Worm (Caenorhabditis elegans) whole organism, L3 larva: ENCODE data around the gene arx-6.

Experiments
- R02D3.7 ChIP-seq: fragments of 150-350 bp; optimal IDR thresholded peaks from 2 replicates; lab custom pipeline; 2014; ENCODE audit warnings: missing biosample characterization, missing genetic modification characterization
- ZK546.5 ChIP-seq: sonication (generic microtip); optimal IDR thresholded peaks from 2 replicates; lab custom pipeline; 2017; ENCODE audit warnings: missing biosample characterization, missing genetic modification characterization
- ceh-16 ChIP-seq: sonication (generic microtip); optimal IDR thresholded peaks from 2 replicates; lab custom pipeline; 2017; ENCODE audit warnings: missing biosample characterization, missing genetic modification characterization
- ceh-28 ChIP-seq: fragments of 150-350 bp; optimal IDR thresholded peaks from 2 replicates; lab custom pipeline; 2014; ENCODE audit warnings: missing biosample characterization, missing genetic modification reagents, missing genetic modification characterization
- ceh-82 ChIP-seq: fragments of 150-350 bp; optimal IDR thresholded peaks from 2 replicates; lab custom pipeline; 2014; ENCODE audit warnings: missing biosample characterization, missing genetic modification characterization
- ceh-9 ChIP-seq: sonication (generic microtip); optimal IDR thresholded peaks from 2 replicates; lab custom pipeline; 2018; ENCODE audit warnings: missing biosample characterization, missing genetic modification characterization
- egl-5 ChIP-seq: fragments of 150-350 bp; optimal IDR thresholded peaks from 2 replicates; lab custom pipeline; 2017; ENCODE audit warnings: missing biosample characterization, missing genetic modification reagents, missing genetic modification characterization, inconsistent platforms
- elt-1 ChIP-seq: fragments of 150-350 bp; optimal IDR thresholded peaks from 2 replicates; lab custom pipeline; 2014; ENCODE audit warnings: missing biosample characterization, missing genetic modification characterization
- elt-2 ChIP-seq: sonication (generic microtip); optimal IDR thresholded peaks from 2 replicates; lab custom pipeline; 2016; ENCODE audit warnings: missing genetic modification reagents, mild to moderate bottlenecking, missing genetic modification characterization, missing compliant biosample characterization
- elt-3 ChIP-seq, 3 experiments: fragments of 150-350 bp in 1 of 3; sonication (generic microtip) in 2 of 3; optimal IDR thresholded peaks; 2 replicates in 2 of 3; 4 replicates in 1 of 3; lab custom pipeline; 2014 to 2017; ENCODE audit warnings: missing biosample characterization in 3 of 3, missing genetic modification characterization in 3 of 3
- eor-1 ChIP-seq, 2 experiments: fragments of 150-350 bp; optimal IDR thresholded peaks; 2 replicates each; lab custom pipeline; 2014 to 2018; ENCODE audit warnings: missing biosample characterization in 2 of 2, missing genetic modification characterization in 2 of 2
- fkh-10 ChIP-seq: sonication (generic microtip); optimal IDR thresholded peaks from 2 replicates; lab custom pipeline; 2017; ENCODE audit warnings: missing biosample characterization, missing genetic modification reagents, missing genetic modification characterization
- fkh-2 ChIP-seq: fragments of 150-350 bp; optimal IDR thresholded peaks from 2 replicates; lab custom pipeline; 2014; ENCODE audit warnings: missing biosample characterization, missing genetic modification reagents, missing genetic modification characterization
- fos-1 ChIP-seq: fragments of 150-350 bp; optimal IDR thresholded peaks from 2 replicates; lab custom pipeline; 2014; ENCODE audit warnings: missing biosample characterization, missing genetic modification characterization
- jun-1 ChIP-seq: fragments of 150-350 bp; optimal IDR thresholded peaks from 2 replicates; lab custom pipeline; 2014; ENCODE audit warnings: missing biosample characterization, missing genetic modification reagents, missing genetic modification characterization
- lin-15B ChIP-seq: fragments of 150-350 bp; optimal IDR thresholded peaks from 2 replicates; lab custom pipeline; 2014; ENCODE audit warnings: missing biosample characterization, missing genetic modification characterization
- lin-39 ChIP-seq: fragments of 150-350 bp; optimal IDR thresholded peaks from 2 replicates; lab custom pipeline; 2018; ENCODE audit warnings: missing biosample characterization, missing genetic modification reagents, missing genetic modification characterization
- mdl-1 ChIP-seq: fragments of 150-350 bp; optimal IDR thresholded peaks from 2 replicates; lab custom pipeline; 2014; ENCODE audit warnings: missing biosample characterization, missing genetic modification characterization
- mml-1 ChIP-seq: fragments of 150-350 bp; sonication (generic microtip); optimal IDR thresholded peaks from 3 replicates; lab custom pipeline; 2014; ENCODE audit warnings: missing biosample characterization, missing genetic modification characterization
- nfya-1 ChIP-seq: sonication (generic microtip); optimal IDR thresholded peaks from 2 replicates; lab custom pipeline; 2017; ENCODE audit warnings: missing genetic modification characterization, mild to moderate bottlenecking, missing compliant biosample characterization, antibody characterized with exemption, moderate library complexity; ENCODE audit not compliant: insufficient read depth
- nhr-11 ChIP-seq: fragments of 150-350 bp; optimal IDR thresholded peaks from 2 replicates; lab custom pipeline; 2014; ENCODE audit warnings: missing biosample characterization, missing genetic modification characterization
- nhr-12 ChIP-seq: fragments of 150-350 bp; optimal IDR thresholded peaks from 2 replicates; lab custom pipeline; 2014; ENCODE audit warnings: missing biosample characterization, missing genetic modification characterization
- nhr-23 ChIP-seq: fragments of 150-350 bp; optimal IDR thresholded peaks from 2 replicates; lab custom pipeline; 2014; ENCODE audit warnings: missing biosample characterization, missing genetic modification reagents, missing genetic modification characterization
- nhr-28 ChIP-seq: fragments of 150-350 bp; optimal IDR thresholded peaks from 2 replicates; lab custom pipeline; 2014; ENCODE audit warnings: missing biosample characterization, missing genetic modification characterization
- nhr-43 ChIP-seq: sonication (generic microtip); optimal IDR thresholded peaks from 2 replicates; lab custom pipeline; 2016; ENCODE audit warnings: mild to moderate bottlenecking, missing genetic modification characterization, missing compliant biosample characterization; ENCODE audit not compliant: poor library complexity, severe bottlenecking
- nhr-77 ChIP-seq: fragments of 150-350 bp; optimal IDR thresholded peaks from 2 replicates; lab custom pipeline; 2014; ENCODE audit warnings: missing biosample characterization, missing genetic modification characterization
- skn-1 ChIP-seq: fragments of 150-350 bp; optimal IDR thresholded peaks from 2 replicates; lab custom pipeline; 2014; ENCODE audit warnings: missing biosample characterization, missing genetic modification characterization
- snpc-4 ChIP-seq: fragments of 150-350 bp; optimal IDR thresholded peaks from 2 replicates; lab custom pipeline; 2014; ENCODE audit warnings: missing biosample characterization, missing genetic modification characterization
- tbx-2 ChIP-seq: sonication (generic microtip); optimal IDR thresholded peaks from 2 replicates; lab custom pipeline; 2016; ENCODE audit warnings: mild to moderate bottlenecking, missing genetic modification characterization, missing compliant biosample characterization
- unc-39 ChIP-seq: sonication (generic microtip); optimal IDR thresholded peaks from 4 replicates; lab custom pipeline; 2017; ENCODE audit warnings: missing biosample characterization, missing genetic modification characterization
- unc-62 ChIP-seq: fragments of 150-350 bp; sonication (generic microtip); optimal IDR thresholded peaks from 4 replicates; lab custom pipeline; 2014; ENCODE audit warnings: missing biosample characterization, missing genetic modification reagents, missing genetic modification characterization
- ztf-11 ChIP-seq: fragments of 150-350 bp; optimal IDR thresholded peaks from 2 replicates; lab custom pipeline; 2014; ENCODE audit warnings: missing biosample characterization, missing genetic modification characterization

arx-6 gene

ce11 chrIII:4878281-4878680 lies at the start of gene arx-6, which contains the start of gene tost-1:
Gene arx-6, plus strand, starts transcription at chrIII:4878658.
Gene tost-1, minus strand, starts transcription at chrIII:4878311.
- TF ChIP-seq mdl-1 (tag; lab: Kevin White, UChicago) (no peak), elt-2 (peak; percentile 3), elt-1 (tag; lab: Kevin White, UChicago) (no peak), nhr-23 (no peak), R02D3.7 (tag; lab: Kevin White, UChicago) (no peak), nhr-28 (tag; lab: Kevin White, UChicago) (no peak), nhr-12 (tag; lab: Kevin White, UChicago) (no peak), nhr-11 (tag; lab: Kevin White, UChicago) (no peak), jun-1 (no peak), nfya-1 (tag; lab: Kevin White, UChicago) (peak; percentile 47), snpc-4 (tag; lab: Kevin White, UChicago) (peak; percentile 29), ceh-82 (tag; lab: Kevin White, UChicago) (no peak), lin-15B (tag; lab: Kevin White, UChicago) (peak; percentile 61), skn-1 (tag; lab: Kevin White, UChicago) (peak; percentile 27), ZK546.5 (tag; lab: Kevin White, UChicago) (no peak)

ce11 chrIII:4829440-4829839 lies 49.0 kb upstream of the arx-6 start, which contains the start of gene F26A1.9:
Gene F26A1.9, minus strand, starts transcription at chrIII:4829540.
- TF ChIP-seq eor-1 (tag; optimal IDR thresholded peaks at IDR 0.05; lab: Kevin White, UChicago) = no peak
- TF ChIP-seq lin-39 = no peak
- no peak for TF ChIP-seq elt-3 (tag; optimal IDR thresholded peaks at IDR 0.05; lab: Kevin White, UChicago)
- no peak for TF ChIP-seq lin-15B (tag; lab: Kevin White, UChicago)
- no peak for TF ChIP-seq elt-1 (tag; lab: Kevin White, UChicago)
- no peak for TF ChIP-seq ceh-16 (tag; lab: Kevin White, UChicago)
- TF ChIP-seq ZK546.5 (tag; lab: Kevin White, UChicago) = no peak
- no peak for TF ChIP-seq mml-1

DNA sequence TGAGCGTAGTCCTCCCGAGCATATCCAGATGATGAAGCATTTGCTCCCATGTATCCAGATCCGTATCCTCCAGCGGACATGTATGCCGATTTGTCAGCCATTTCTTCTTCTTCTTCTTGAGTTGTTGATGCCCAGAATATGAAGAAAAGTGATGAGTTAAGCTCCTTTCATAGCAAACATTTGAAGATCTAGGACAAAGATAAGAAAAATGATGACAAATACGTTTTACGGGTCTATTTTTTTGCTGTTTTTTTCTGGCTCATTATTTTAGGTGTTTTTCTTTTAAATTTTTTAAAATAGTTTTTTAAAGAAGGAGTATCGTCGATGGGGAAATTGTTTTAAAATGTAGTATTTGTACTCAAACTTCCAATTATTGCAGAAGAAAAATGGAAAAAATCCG lies 48.3 kb upstream of the arx-6 start, which contains the start of gene nspd-9:
Gene nspd-9 (minus strand): TSS at position 101 of the 400 bp plus-strand sequence.
- TF ChIP-seq ztf-11 = no peak

ce11 chrIII:4837429-4837828 lies 41.0 kb upstream of the arx-6 start, which contains the start of the genes acbp-7 and F26A1.19:
Gene acbp-7, plus strand, starts transcription at chrIII:4837729.
Gene F26A1.19, plus strand, starts transcription at chrIII:4837731.
- TF ChIP-seq ceh-9 (tag; lab: Kevin White, UChicago) (no peak), unc-39 (no peak), mml-1 (no peak)

DNA sequence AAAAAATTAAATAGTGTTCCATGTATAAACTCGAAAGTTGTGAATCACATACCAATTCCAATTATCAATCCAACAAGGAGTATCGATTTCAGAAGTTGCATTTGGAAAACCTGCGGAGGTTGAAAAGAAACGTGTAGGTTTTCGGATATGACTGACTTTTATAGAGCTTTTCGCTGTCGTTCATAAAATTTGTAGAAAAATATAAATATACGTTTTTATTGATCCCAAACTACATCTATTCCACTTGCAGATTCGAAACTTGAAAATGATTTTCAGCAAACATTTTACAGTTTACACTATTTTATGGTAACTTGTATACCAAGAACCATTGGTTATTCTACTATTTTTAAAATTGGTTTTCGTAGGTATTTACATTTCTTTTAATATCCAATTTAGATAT lies 36.3 kb upstream of the arx-6 start, which contains the start of gene clec-156:
Gene clec-156 (minus strand): TSS at position 101 of the 400 bp plus-strand sequence.
- TF ChIP-seq snpc-4 (tag; lab: Kevin White, UChicago) (no peak), mdl-1 (tag; lab: Kevin White, UChicago) (no peak), unc-39 (no peak), lin-39 (no peak), unc-62 (GFP tag; lab: Kevin White, UChicago) (no peak), ztf-11 (no peak), jun-1 (no peak), fkh-2 (tag; lab: Kevin White, UChicago) (no peak), nhr-28 (tag; lab: Kevin White, UChicago) (no peak), eor-1 (tag; optimal IDR thresholded peaks at IDR 0.05; lab: Kevin White, UChicago) (no peak), fos-1 (tag; lab: Kevin White, UChicago) (no peak), tbx-2 (tag; lab: Kevin White, UChicago) (no peak), lin-15B (tag; lab: Kevin White, UChicago) (no peak), ceh-28 (tag; lab: Kevin White, UChicago) (no peak)
- TF ChIP-seq, all 47 proteins: peak for 0

ce11 chrIII:4844327-4844726 lies 34.1 kb upstream of the arx-6 start, which contains the start of the genes clec-157 and fkh-5:
Gene clec-157, minus strand, starts transcription at chrIII:4844427.
Gene fkh-5, plus strand, starts transcription at chrIII:4844662.
- no peak for TF ChIP-seq nhr-43
- no peak for TF ChIP-seq ceh-82 (tag; lab: Kevin White, UChicago)
- no peak for TF ChIP-seq ceh-9 (tag; lab: Kevin White, UChicago)
- no peak for TF ChIP-seq fkh-2 (tag; lab: Kevin White, UChicago)
- TF ChIP-seq nhr-12 (tag; lab: Kevin White, UChicago) = no peak
- no peak for TF ChIP-seq snpc-4 (tag; lab: Kevin White, UChicago)
- no peak for TF ChIP-seq mdl-1 (tag; lab: Kevin White, UChicago)
- TF ChIP-seq fkh-10 (GFP tag; lab: Kevin White, UChicago) = no peak
- TF ChIP-seq fos-1 (tag; lab: Kevin White, UChicago) = no peak
- no peak for TF ChIP-seq nhr-77 (tag; lab: Kevin White, UChicago)
- TF ChIP-seq eor-1 (tag; optimal IDR thresholded peaks at IDR 0.05; lab: Kevin White, UChicago) = no peak
- no peak for TF ChIP-seq skn-1 (tag; lab: Kevin White, UChicago)
- TF ChIP-seq ceh-28 (tag; lab: Kevin White, UChicago) = no peak
- TF ChIP-seq egl-5 (tag; lab: Kevin White, UChicago) = no peak
- TF ChIP-seq nhr-23 = no peak
- no peak for TF ChIP-seq mml-1
- no peak for TF ChIP-seq ZK546.5 (tag; lab: Kevin White, UChicago)
- TF ChIP-seq ceh-16 (tag; lab: Kevin White, UChicago) = no peak
